Worm (Caenorhabditis elegans): ENCODE results near the gene ZK682.7.

DNA sequence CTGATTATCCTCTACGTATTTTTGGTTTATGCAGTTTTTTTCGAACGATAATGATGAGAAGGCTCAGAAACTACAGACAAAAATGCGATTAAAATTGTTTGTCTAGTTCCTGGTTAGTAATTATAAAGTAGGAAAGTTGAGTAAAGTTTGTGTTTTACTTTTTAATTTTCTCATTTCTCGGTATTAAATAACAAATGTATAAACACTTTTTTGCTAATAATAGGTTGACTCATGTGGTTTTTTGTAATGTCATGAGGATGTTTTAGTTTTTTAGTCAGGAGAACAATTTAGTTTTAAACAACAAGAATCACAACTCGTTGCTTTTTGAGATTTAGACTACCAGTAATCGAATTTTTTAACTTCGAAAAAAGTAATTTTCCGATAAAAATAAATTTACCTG lies 19.3 kb downstream of the ZK682.7 start:
- TF ChIP-seq him-1 (tag; optimal IDR thresholded peaks at IDR 0.05) (no peak), dao-5 (tag; optimal IDR thresholded peaks at IDR 0.05) (no peak), W03F9.2 (tag; optimal IDR thresholded peaks at IDR 0.05) (no peak)
